Fruit fly (Drosophila melanogaster): ENCODE results near the gene Coq8.

Coq8 gene

dm6 chrX:12891322-12892159, 9.4 kb downstream of the Coq8 start (continued):
- TF ChIP-seq CG16815 (GFP tag; optimal IDR thresholded peaks at IDR 0.05) (no peak), mld (GFP tag; IDR thresholded peaks at IDR 0.05; ENCODE audit: partially characterized antibody) (no peak), Lim3 (GFP tag; IDR thresholded peaks at IDR 0.05) (no peak), phol (tag; optimal IDR thresholded peaks at IDR 0.05) (peak; percentile 36), CG1602 (GFP tag; optimal IDR thresholded peaks at IDR 0.05) (no peak), Adf1 (GFP tag; IDR thresholded peaks at IDR 0.05) (no peak), CG12299 (tag; optimal IDR thresholded peaks at IDR 0.05) (no peak), odd (GFP tag; optimal IDR thresholded peaks at IDR 0.05) (no peak), sqz (GFP tag; optimal IDR thresholded peaks at IDR 0.05) (no peak), br (optimal IDR thresholded peaks at IDR 0.05) (no peak), Hr78 (GFP tag; optimal IDR thresholded peaks at IDR 0.05) (no peak), nmo (GFP tag; optimal IDR thresholded peaks at IDR 0.05) (peak; percentile 25), CG7786 (GFP tag; optimal IDR thresholded peaks at IDR 0.05) (no peak), CG8281 (tag; optimal IDR thresholded peaks at IDR 0.05) (no peak), esg (GFP tag; conservative IDR thresholded peaks at IDR 0.05) (no peak), pum (GFP tag; optimal IDR thresholded peaks at IDR 0.05) (no peak), Hr3 (GFP tag; optimal IDR thresholded peaks at IDR 0.05) (peak; percentile 0), klu (GFP tag; IDR thresholded peaks at IDR 0.05) (no peak), CG9727 (GFP tag; optimal IDR thresholded peaks at IDR 0.05) (no peak), zen (tag; optimal IDR thresholded peaks at IDR 0.05) (no peak), CG7839 (tag; optimal IDR thresholded peaks at IDR 0.05) (peak; percentile 29), CG2199 (GFP tag; IDR thresholded peaks at IDR 0.05) (no peak), sisA (GFP tag; IDR thresholded peaks at IDR 0.05) (no peak), CG15269 (tag; optimal IDR thresholded peaks at IDR 0.05) (no peak), btn (GFP tag; optimal IDR thresholded peaks at IDR 0.05) (no peak), CG11456 (GFP tag; IDR thresholded peaks at IDR 0.05) (no peak), gro (GFP tag; optimal IDR thresholded peaks at IDR 0.05) (no peak), Bgb (GFP tag; IDR thresholded peaks at IDR 0.05; ENCODE audit: partially characterized antibody) (no peak), bigmax (GFP tag; optimal IDR thresholded peaks at IDR 0.05) (no peak), bsh (GFP tag; optimal IDR thresholded peaks at IDR 0.05) (peak; percentile 7 to 63), CG12104 (GFP tag; optimal IDR thresholded peaks at IDR 0.05) (no peak), inv (GFP tag; IDR thresholded peaks at IDR 0.05; ENCODE audit: partially characterized antibody) (no peak), CG10209 (GFP tag; optimal IDR thresholded peaks at IDR 0.05) (peak; percentile 17), chinmo (GFP tag; IDR thresholded peaks at IDR 0.05; ENCODE audit: partially characterized antibody) (no peak), CG12219 (GFP tag; optimal IDR thresholded peaks at IDR 0.05) (no peak), Myb (GFP tag; optimal IDR thresholded peaks at IDR 0.05) (no peak), repo (GFP tag; optimal IDR thresholded peaks at IDR 0.05) (no peak), Hr39 (optimal IDR thresholded peaks at IDR 0.05) (no peak)

dm6 chrX:12890826-12891175, 10.1 kb downstream of the Coq8 start:
- TF ChIP-seq ap (GFP tag; IDR thresholded peaks at IDR 0.05) (no peak), sug (tag; optimal IDR thresholded peaks at IDR 0.05) (peak; percentile 66), crol (GFP tag; IDR thresholded peaks at IDR 0.05) (0 out of 2 replicates have a peak, but pooled peaks have one; percentile 13), shn (GFP tag; optimal IDR thresholded peaks at IDR 0.05) (no peak), nom (GFP tag; optimal IDR thresholded peaks at IDR 0.05) (no peak), CG8924 (tag; optimal IDR thresholded peaks at IDR 0.05) (no peak), CG4854 (GFP tag; optimal IDR thresholded peaks at IDR 0.05) (no peak), CrebB (tag; optimal IDR thresholded peaks at IDR 0.05) (no peak), lilli (GFP tag; optimal IDR thresholded peaks at IDR 0.05) (no peak), mirr (GFP tag; optimal IDR thresholded peaks at IDR 0.05) (peak; percentile 16), CHES-1-like (GFP tag; optimal IDR thresholded peaks at IDR 0.05) (no peak), eyg (GFP tag; optimal IDR thresholded peaks at IDR 0.05) (no peak), CG2116 (GFP tag; optimal IDR thresholded peaks at IDR 0.05) (no peak), CG34376 (GFP tag; optimal IDR thresholded peaks at IDR 0.05) (peak; percentile 36), Drgx (GFP tag; IDR thresholded peaks at IDR 0.05) (peak; percentile 10; the same call in 1 of the 2 replicates)

Measured in whole organism, embryonic.